Worm (Caenorhabditis elegans) whole organism, L1 larva: Measurements from ENCODE around the gene acs-20.

Experiments
- C04F5.9 ChIP-seq: sonication (generic microtip); optimal IDR thresholded peaks from 2 replicates; lab custom pipeline; 2016; ENCODE audit warnings: missing genetic modification characterization, missing compliant biosample characterization
- ama-1 ChIP-seq: fragments of 150-350 bp; optimal IDR thresholded peaks from 2 replicates; lab custom pipeline; 2014
- ceh-63 ChIP-seq: fragments of 200-800 bp; sonication (Bioruptor generic); optimal IDR thresholded peaks from 2 replicates; lab custom pipeline; 2018; ENCODE audit warnings: mild to moderate bottlenecking, missing genetic modification characterization, missing compliant biosample characterization
- ceh-90 ChIP-seq: sonication (generic microtip); optimal IDR thresholded peaks from 2 replicates; lab custom pipeline; 2016; ENCODE audit warnings: missing genetic modification characterization, missing compliant biosample characterization
- ces-1 ChIP-seq: fragments of 150-350 bp; optimal IDR thresholded peaks from 2 replicates; lab custom pipeline; 2014; ENCODE audit warnings: missing biosample characterization, missing genetic modification reagents, missing genetic modification characterization
- dpl-1 ChIP-seq, 3 experiments: fragments of 150-350 bp in 2 of 3; sonication (generic microtip) in 1 of 3; optimal IDR thresholded peaks; 2 replicates each; lab custom pipeline; 2014 to 2017; ENCODE audit warnings: missing biosample characterization in 3 of 3, missing genetic modification characterization in 3 of 3, missing genetic modification reagents in 3 of 3
- dsc-1 ChIP-seq: sonication (generic microtip); optimal IDR thresholded peaks from 2 replicates; lab custom pipeline; 2016; ENCODE audit warnings: mild to moderate bottlenecking, missing genetic modification characterization, missing compliant biosample characterization
- efl-1 ChIP-seq, 4 experiments: fragments of 150-350 bp; optimal IDR thresholded peaks in 3 of 4; peaks in 1 of 4; 1 replicate in 1 of 4; 2 replicates in 3 of 4; lab custom pipeline; 2014; ENCODE audit warnings: missing biosample characterization in 2 of 4, missing genetic modification characterization in 2 of 4, missing genetic modification reagents in 2 of 4
- efl-3 ChIP-seq: fragments of 200-800 bp; sonication (Bioruptor generic); optimal IDR thresholded peaks from 2 replicates; lab custom pipeline; 2018; ENCODE audit warnings: mild to moderate bottlenecking, missing genetic modification characterization, missing compliant biosample characterization
- egl-13 ChIP-seq: sonication (generic microtip); optimal IDR thresholded peaks from 2 replicates; lab custom pipeline; 2016; ENCODE audit warnings: missing genotype, missing genetic modification reagents, missing genetic modification characterization, missing compliant biosample characterization
- egl-27 ChIP-seq, 2 experiments: fragments of 150-350 bp in 1 of 2; sonication (generic microtip); optimal IDR thresholded peaks; 3 replicates each; lab custom pipeline; 2017 to 2018; ENCODE audit warnings: missing biosample characterization in 2 of 2, missing genetic modification characterization in 2 of 2, missing genetic modification reagents in 2 of 2
- elt-3 ChIP-seq, 6 experiments: fragments of 150-350 bp in 1 of 6; sonication (generic microtip); optimal IDR thresholded peaks; 2 replicates each; lab custom pipeline; 2017 to 2018; ENCODE audit warnings: missing biosample characterization in 6 of 6, missing genetic modification characterization in 6 of 6, inconsistent platforms in 1 of 6
- fkh-10 ChIP-seq: sonication (generic microtip); optimal IDR thresholded peaks from 2 replicates; lab custom pipeline; 2017; ENCODE audit warnings: missing biosample characterization, missing genetic modification reagents, missing genetic modification characterization
- fkh-4 ChIP-seq: sonication (generic microtip); optimal IDR thresholded peaks from 2 replicates; lab custom pipeline; 2016; ENCODE audit warnings: missing compliant biosample characterization, missing genetic modification characterization, borderline replicate concordance
- fos-1 ChIP-seq: fragments of 150-350 bp; optimal IDR thresholded peaks from 2 replicates; lab custom pipeline; 2014; ENCODE audit warnings: missing biosample characterization, missing genetic modification characterization
- grh-1 ChIP-seq: fragments of 200-800 bp; sonication (Bioruptor generic); IDR thresholded peaks from 2 replicates; pipeline ENCODE4 v1.3.6; 2022; ENCODE audit warnings: missing genetic modification reagents, missing genetic modification characterization, missing compliant biosample characterization
- hlh-4 ChIP-seq: sonication (generic microtip); optimal IDR thresholded peaks from 2 replicates; lab custom pipeline; 2016; ENCODE audit warnings: mild to moderate bottlenecking, missing genetic modification characterization, missing compliant biosample characterization
- hpl-2 ChIP-seq: fragments of 150-350 bp; optimal IDR thresholded peaks from 2 replicates; lab custom pipeline; 2014; ENCODE audit warnings: missing biosample characterization, missing genetic modification reagents, missing genetic modification characterization
- irx-1 ChIP-seq: sonication (generic microtip); optimal IDR thresholded peaks from 2 replicates; lab custom pipeline; 2016; ENCODE audit warnings: missing genetic modification characterization, missing compliant biosample characterization
- isw-1 ChIP-seq: fragments of 200-800 bp; sonication (Bioruptor generic); IDR thresholded peaks from 2 replicates; pipeline ENCODE4 v1.3.6; 2022; ENCODE audit warnings: missing genetic modification characterization, missing compliant biosample characterization
- lin-13 ChIP-seq: fragments of 150-350 bp; optimal IDR thresholded peaks from 2 replicates; lab custom pipeline; 2014; ENCODE audit warnings: missing biosample characterization, missing genetic modification reagents, missing genetic modification characterization
- lin-14 ChIP-seq: fragments of 200-800 bp; sonication (Bioruptor generic); optimal IDR thresholded peaks from 2 replicates; lab custom pipeline; 2018; ENCODE audit warnings: mild to moderate bottlenecking, missing genetic modification characterization, moderate library complexity, missing compliant biosample characterization
- lin-15B ChIP-seq: fragments of 150-350 bp; sonication (generic microtip); optimal IDR thresholded peaks from 3 replicates; lab custom pipeline; 2014; ENCODE audit warnings: missing biosample characterization, missing genetic modification characterization
- lin-39 ChIP-seq: fragments of 150-350 bp; optimal IDR thresholded peaks from 2 replicates; lab custom pipeline; 2014; ENCODE audit warnings: missing biosample characterization, missing genetic modification reagents, missing genetic modification characterization
- lir-3 ChIP-seq: sonication (generic microtip); optimal IDR thresholded peaks from 2 replicates; lab custom pipeline; 2016; ENCODE audit warnings: mild to moderate bottlenecking, missing genetic modification characterization, moderate library complexity, missing compliant biosample characterization; ENCODE audit not compliant: poor library complexity
- mep-1 ChIP-seq: fragments of 150-350 bp; optimal IDR thresholded peaks from 2 replicates; lab custom pipeline; 2014; ENCODE audit warnings: missing biosample characterization, missing genetic modification characterization
- nhr-11 ChIP-seq: fragments of 150-350 bp; optimal IDR thresholded peaks from 2 replicates; lab custom pipeline; 2014; ENCODE audit warnings: missing biosample characterization, missing genetic modification characterization
- nhr-19 ChIP-seq: fragments of 200-800 bp; sonication (Bioruptor generic); conservative IDR thresholded peaks from 2 replicates; pipeline ENCODE4 v1.3.6; 2022; ENCODE audit warnings: missing genetic modification characterization, missing compliant biosample characterization
- nhr-237 ChIP-seq: fragments of 150-350 bp; optimal IDR thresholded peaks from 2 replicates; lab custom pipeline; 2014; ENCODE audit warnings: missing biosample characterization, missing genetic modification characterization
- nhr-28 ChIP-seq: fragments of 150-350 bp; optimal IDR thresholded peaks from 2 replicates; lab custom pipeline; 2014; ENCODE audit warnings: missing biosample characterization, missing genetic modification characterization
- nhr-71 ChIP-seq: sonication (generic microtip); optimal IDR thresholded peaks from 2 replicates; lab custom pipeline; 2016; ENCODE audit warnings: mild to moderate bottlenecking, missing genetic modification characterization, moderate library complexity, missing compliant biosample characterization
- nhr-76 ChIP-seq: sonication (generic microtip); optimal IDR thresholded peaks from 2 replicates; lab custom pipeline; 2017; ENCODE audit warnings: missing biosample characterization, missing genetic modification characterization
- nhr-84 ChIP-seq: sonication (generic microtip); optimal IDR thresholded peaks from 2 replicates; lab custom pipeline; 2017; ENCODE audit warnings: missing biosample characterization, missing genetic modification characterization
- nhr-90 ChIP-seq: sonication (generic microtip); optimal IDR thresholded peaks from 2 replicates; lab custom pipeline; 2016; ENCODE audit warnings: mild to moderate bottlenecking, missing genetic modification characterization, missing compliant biosample characterization; ENCODE audit not compliant: poor library complexity
- rnt-1 ChIP-seq: sonication (generic microtip); optimal IDR thresholded peaks from 2 replicates; lab custom pipeline; 2016; ENCODE audit warnings: mild to moderate bottlenecking, missing genetic modification characterization, moderate library complexity, missing compliant biosample characterization
- snpc-4 ChIP-seq: fragments of 150-350 bp; optimal IDR thresholded peaks from 2 replicates; lab custom pipeline; 2014; ENCODE audit warnings: missing biosample characterization, missing genetic modification characterization
- sox-4 ChIP-seq: sonication (generic microtip); optimal IDR thresholded peaks from 2 replicates; lab custom pipeline; 2016; ENCODE audit warnings: missing genetic modification characterization, missing compliant biosample characterization
- sptf-1 ChIP-seq: fragments of 150-350 bp; optimal IDR thresholded peaks from 2 replicates; lab custom pipeline; 2014; ENCODE audit warnings: missing biosample characterization, missing genetic modification characterization
- sup-37 ChIP-seq: fragments of 200-800 bp; sonication (Bioruptor generic); optimal IDR thresholded peaks from 2 replicates; lab custom pipeline; 2018; ENCODE audit warnings: mild to moderate bottlenecking, missing genetic modification characterization, missing compliant biosample characterization
- swsn-7 ChIP-seq: sonication (generic microtip); optimal IDR thresholded peaks from 2 replicates; lab custom pipeline; 2016; ENCODE audit warnings: missing genetic modification characterization, missing compliant biosample characterization
- tbx-2 ChIP-seq: sonication (generic microtip); optimal IDR thresholded peaks from 2 replicates; lab custom pipeline; 2016; ENCODE audit warnings: missing genetic modification characterization, missing compliant biosample characterization
- unc-62 ChIP-seq: fragments of 150-350 bp; optimal IDR thresholded peaks from 2 replicates; lab custom pipeline; 2014; ENCODE audit warnings: missing biosample characterization, missing genetic modification reagents, missing genetic modification characterization
- unc-86 ChIP-seq: sonication (generic microtip); optimal IDR thresholded peaks from 2 replicates; lab custom pipeline; 2016; ENCODE audit warnings: missing genetic modification characterization, missing compliant biosample characterization
- vab-15 ChIP-seq: sonication (generic microtip); optimal IDR thresholded peaks from 2 replicates; lab custom pipeline; 2017; ENCODE audit warnings: missing genotype, mild to moderate bottlenecking, missing genetic modification characterization, missing compliant biosample characterization
- ztf-11 ChIP-seq, 2 experiments: sonication (generic microtip); optimal IDR thresholded peaks; 2 replicates each; lab custom pipeline; 2016 to 2017; ENCODE audit warnings: missing genetic modification characterization in 2 of 2, missing biosample characterization in 1 of 2, missing compliant biosample characterization in 1 of 2

The acs-20 gene

ce11 chrIV:12414601-12415000 lies 16.1 kb upstream of the acs-20 start:
- TF ChIP-seq ces-1 (GFP tag; lab: Kevin White, UChicago): no peak
- TF ChIP-seq efl-1 (optimal IDR thresholded peaks at IDR 0.05; lab: Kevin White, UChicago): no peak
- TF ChIP-seq efl-1 (GFP tag; optimal IDR thresholded peaks at IDR 0.05 in 1 of 2; lab: Kevin White, UChicago): peak in 1 of 2 experiments; percentile 28
- peak; percentile 71 for TF ChIP-seq fkh-10 (GFP tag; lab: Kevin White, UChicago)
- TF ChIP-seq, all 84 proteins: peak for 2

ce11 chrIV:12410167-12410566 lies 11.7 kb upstream of the acs-20 start, which contains the start of gene acl-13:
TSS of gene acl-13 (plus strand) at chrIV:12410467.
- TF ChIP-seq nhr-28 (tag; lab: Kevin White, UChicago): no peak
- TF ChIP-seq C04F5.9 (tag; lab: Kevin White, UChicago): no peak
- no peak for TF ChIP-seq lin-13

- TF ChIP-seq sptf-1 (tag; lab: Kevin White, UChicago) (no peak), dpl-1 (GFP tag; optimal IDR thresholded peaks at IDR 0.05; lab: Kevin White, UChicago) (peak in 1 of 3 experiments; percentile 6), ceh-90 (tag; lab: Kevin White, UChicago) (no peak), mep-1 (no peak)
These were observed 10.1 kb upstream of the acs-20 start, which contains the start of gene dsb-1 for ce11 chrIV:12408625-12409024. TSS of gene dsb-1 (plus strand) at chrIV:12408925.

- TF ChIP-seq unc-62 (no peak), nhr-11 (no peak), lin-15B (tag; lab: Kevin White, UChicago) (peak; percentile 96), nhr-28 (tag; lab: Kevin White, UChicago) (no peak), nhr-76 (tag; lab: Kevin White, UChicago) (no peak), hpl-2 (no peak), grh-1 (GFP tag; lab: Robert Waterston, UW) (peak; percentile 64), unc-86 (tag; lab: Kevin White, UChicago) (peak; percentile 67), ztf-11 (tag; optimal IDR thresholded peaks at IDR 0.05; lab: Kevin White, UChicago) (peak in 1 of 2 experiments; percentile 59), elt-3 (tag; optimal IDR thresholded peaks at IDR 0.05; lab: Kevin White, UChicago) (peak in 2 of 6 experiments; percentile 5 to 48), lir-3 (tag; lab: Kevin White, UChicago) (peak; percentile 31), efl-3 (GFP tag; lab: Kevin White, UChicago) (no peak), tbx-2 (tag; lab: Kevin White, UChicago) (peak; percentile 78), nhr-19 (peak; percentile 72), nhr-237 (tag; lab: Kevin White, UChicago) (peak; percentile 16), rnt-1 (peak; percentile 87), sox-4 (tag; lab: Kevin White, UChicago) (no peak), swsn-7 (tag; lab: Kevin White, UChicago) (peak; percentile 75), fkh-10 (GFP tag; lab: Kevin White, UChicago) (peak; percentile 84), mep-1 (peak; percentile 89), ceh-63 (GFP tag; lab: Kevin White, UChicago) (no peak), egl-13 (tag; lab: Kevin White, UChicago) (no peak), ceh-90 (tag; lab: Kevin White, UChicago) (peak; percentile 15), nhr-71 (tag; lab: Kevin White, UChicago) (peak; percentile 87), fos-1 (tag; lab: Kevin White, UChicago) (peak; percentile 79), sup-37 (GFP tag; lab: Kevin White, UChicago) (no peak), dsc-1 (tag; lab: Kevin White, UChicago) (peak; percentile 63), lin-39 (tag; lab: Kevin White, UChicago) (peak; percentile 33), dpl-1 (GFP tag; optimal IDR thresholded peaks at IDR 0.05; lab: Kevin White, UChicago) (peak; percentile 93 to 96 (median 96)), lin-14 (GFP tag; lab: Kevin White, UChicago) (peak; percentile 85), hlh-4 (tag; lab: Kevin White, UChicago) (no peak), snpc-4 (tag; lab: Kevin White, UChicago) (peak; percentile 67), irx-1 (tag; lab: Kevin White, UChicago) (peak; percentile 50), isw-1 (GFP tag; lab: Robert Waterston, UW) (peak; percentile 80), ama-1 (no peak), fkh-4 (tag; lab: Kevin White, UChicago) (no peak), efl-1 (optimal IDR thresholded peaks at IDR 0.05; lab: Kevin White, UChicago) (peak; percentile 90 to 97), efl-1 (GFP tag; optimal IDR thresholded peaks at IDR 0.05 in 1 of 2; lab: Kevin White, UChicago) (peak; percentile 95 to 100), nhr-84 (tag; lab: Kevin White, UChicago) (no peak), egl-27 (tag; optimal IDR thresholded peaks at IDR 0.05; lab: Kevin White, UChicago) (no peak), nhr-90 (tag; lab: Kevin White, UChicago) (peak; percentile 78), vab-15 (tag; lab: Kevin White, UChicago) (peak; percentile 88)
These were observed 5.6 kb upstream of the acs-20 start, which contains the start of gene gex-3 for ce11 chrIV:12404137-12404536. TSS of gene gex-3 (plus strand) at chrIV:12404431.
